Fruit fly (Drosophila melanogaster): ENCODE data around the gene CtsB.

DNA sequence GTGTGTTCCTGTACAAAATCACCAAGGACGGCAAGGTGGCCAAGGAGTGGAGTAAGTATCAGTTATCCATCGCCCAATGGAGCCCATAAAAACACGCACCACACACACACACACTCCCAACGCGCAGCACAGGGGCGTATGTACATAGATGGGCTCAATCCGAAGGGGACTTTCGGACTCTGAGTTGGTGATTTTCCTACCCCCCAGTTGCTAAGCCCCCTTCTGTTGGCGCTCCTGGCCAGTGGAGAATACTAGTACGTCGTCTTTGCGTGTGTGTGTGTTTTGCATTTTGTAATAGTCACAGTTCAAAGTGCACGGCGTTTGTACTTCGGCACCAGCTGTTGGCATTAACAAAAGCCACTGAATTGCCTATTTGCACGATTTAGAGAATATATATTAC lies 41.9 kb downstream of the CtsB start:
- TF ChIP-seq pan (optimal IDR thresholded peaks at IDR 0.05) (no peak), pan (GFP tag; optimal IDR thresholded peaks at IDR 0.05 in 1 of 2, IDR thresholded peaks at IDR 0.05 in 1 of 2) (peak in 1 of 2 experiments; percentile 81), CG15514 (GFP tag; optimal IDR thresholded peaks at IDR 0.05) (peak; percentile 74), sc (optimal IDR thresholded peaks at IDR 0.05) (no peak), sc (GFP tag; optimal IDR thresholded peaks at IDR 0.05) (peak; percentile 15)
